Worm (Caenorhabditis elegans) whole organism, L2 larva: ENCODE results near the gene ins-37.

Experiments used
- C34F6.9 ChIP-seq: fragments of 150-350 bp; optimal IDR thresholded peaks from 2 replicates; lab custom pipeline; 2014; ENCODE audit warnings: missing biosample characterization, missing genetic modification characterization
- Y55F3AM.14 ChIP-seq: fragments of 200-800 bp; sonication (Bioruptor generic); optimal IDR thresholded peaks from 2 replicates; lab custom pipeline; 2018; ENCODE audit warnings: mild to moderate bottlenecking, missing genetic modification characterization, missing compliant biosample characterization
- ZK546.5 ChIP-seq: sonication (generic microtip); optimal IDR thresholded peaks from 2 replicates; lab custom pipeline; 2017; ENCODE audit warnings: missing biosample characterization, missing genetic modification characterization
- alr-1 ChIP-seq: fragments of 150-350 bp; optimal IDR thresholded peaks from 2 replicates; lab custom pipeline; 2014; ENCODE audit warnings: missing biosample characterization, missing genetic modification characterization
- aly-2 ChIP-seq: fragments of 150-350 bp; optimal IDR thresholded peaks from 2 replicates; lab custom pipeline; 2014; ENCODE audit warnings: missing biosample characterization, missing genetic modification characterization
- ama-1 ChIP-seq: fragments of 150-350 bp; optimal IDR thresholded peaks from 2 replicates; lab custom pipeline; 2018; ENCODE audit warnings: inconsistent platforms
- blmp-1 ChIP-seq: sonication (generic microtip); optimal IDR thresholded peaks from 2 replicates; lab custom pipeline; 2017; ENCODE audit warnings: missing genetic modification characterization, mild to moderate bottlenecking, missing compliant biosample characterization, antibody characterized with exemption, moderate library complexity; ENCODE audit not compliant: insufficient read depth
- ceh-16 ChIP-seq: fragments of 150-350 bp; optimal IDR thresholded peaks from 2 replicates; lab custom pipeline; 2014; ENCODE audit warnings: missing biosample characterization, missing genetic modification characterization
- ceh-82 ChIP-seq: fragments of 150-350 bp; optimal IDR thresholded peaks from 2 replicates; lab custom pipeline; 2014; ENCODE audit warnings: missing biosample characterization, missing genetic modification characterization
- crh-2 ChIP-seq: sonication (generic microtip); optimal IDR thresholded peaks from 2 replicates; lab custom pipeline; 2017; ENCODE audit warnings: missing biosample characterization, missing genetic modification characterization
- dmd-4 ChIP-seq: sonication (generic microtip); optimal IDR thresholded peaks from 2 replicates; lab custom pipeline; 2017; ENCODE audit warnings: missing biosample characterization, missing genetic modification characterization
- egl-27 ChIP-seq: sonication (generic microtip); optimal IDR thresholded peaks from 3 replicates; lab custom pipeline; 2017; ENCODE audit warnings: missing biosample characterization, missing genetic modification reagents, missing genetic modification characterization
- elt-1 ChIP-seq: fragments of 150-350 bp; optimal IDR thresholded peaks from 2 replicates; lab custom pipeline; 2014; ENCODE audit warnings: missing biosample characterization, missing genetic modification characterization
- fos-1 ChIP-seq: fragments of 150-350 bp; optimal IDR thresholded peaks from 2 replicates; lab custom pipeline; 2014; ENCODE audit warnings: missing biosample characterization, missing genetic modification characterization
- gmeb-1 ChIP-seq: fragments of 150-350 bp; optimal IDR thresholded peaks from 2 replicates; lab custom pipeline; 2014; ENCODE audit warnings: missing biosample characterization, missing genetic modification characterization
- lin-11 ChIP-seq: fragments of 150-350 bp; sonication (generic microtip); optimal IDR thresholded peaks from 2 replicates; lab custom pipeline; 2014; ENCODE audit warnings: missing biosample characterization, missing genetic modification characterization, inconsistent platforms, mixed read lengths
- lin-39 ChIP-seq: fragments of 150-350 bp; optimal IDR thresholded peaks from 2 replicates; lab custom pipeline; 2014; ENCODE audit warnings: missing biosample characterization, missing genetic modification reagents, missing genetic modification characterization
- lsy-2 ChIP-seq, 2 experiments: fragments of 150-350 bp in 1 of 2; sonication (generic microtip) in 1 of 2; optimal IDR thresholded peaks; 2 replicates each; lab custom pipeline; 2014 to 2017; ENCODE audit warnings: missing biosample characterization in 2 of 2, missing genetic modification characterization in 2 of 2
- mbf-1 ChIP-seq: sonication (generic microtip); optimal IDR thresholded peaks from 2 replicates; lab custom pipeline; 2017; ENCODE audit warnings: missing biosample characterization, missing genetic modification characterization
- mdl-1 ChIP-seq, 2 experiments: fragments of 150-350 bp in 1 of 2; sonication (generic microtip) in 1 of 2; optimal IDR thresholded peaks; 2 replicates each; lab custom pipeline; 2017; ENCODE audit warnings: missing biosample characterization in 2 of 2, missing genetic modification characterization in 2 of 2
- nhr-10 ChIP-seq: sonication (generic microtip); optimal IDR thresholded peaks from 2 replicates; lab custom pipeline; 2017; ENCODE audit warnings: missing biosample characterization, missing genetic modification characterization
- nhr-11 ChIP-seq: fragments of 150-350 bp; optimal IDR thresholded peaks from 2 replicates; lab custom pipeline; 2014; ENCODE audit warnings: missing biosample characterization, missing genetic modification characterization
- nhr-129 ChIP-seq: fragments of 150-350 bp; optimal IDR thresholded peaks from 2 replicates; lab custom pipeline; 2014; ENCODE audit warnings: missing biosample characterization, missing genetic modification characterization
- nhr-21 ChIP-seq: fragments of 150-350 bp; optimal IDR thresholded peaks from 2 replicates; lab custom pipeline; 2014; ENCODE audit warnings: missing biosample characterization, missing genetic modification characterization
- nhr-23 ChIP-seq: fragments of 150-350 bp; optimal IDR thresholded peaks from 2 replicates; lab custom pipeline; 2014; ENCODE audit warnings: missing biosample characterization, missing genetic modification reagents, missing genetic modification characterization
- nhr-237 ChIP-seq: fragments of 150-350 bp; optimal IDR thresholded peaks from 2 replicates; lab custom pipeline; 2014; ENCODE audit warnings: missing biosample characterization, missing genetic modification characterization
- nhr-25 ChIP-seq: fragments of 150-350 bp; sonication (generic microtip); optimal IDR thresholded peaks from 3 replicates; lab custom pipeline; 2014; ENCODE audit warnings: missing biosample characterization, missing genetic modification characterization
- nhr-6 ChIP-seq: fragments of 150-350 bp; optimal IDR thresholded peaks from 2 replicates; lab custom pipeline; 2014; ENCODE audit warnings: missing biosample characterization, missing genetic modification characterization
- nhr-77 ChIP-seq: fragments of 150-350 bp; optimal IDR thresholded peaks from 2 replicates; lab custom pipeline; 2014; ENCODE audit warnings: missing biosample characterization, missing genetic modification characterization
- peb-1 ChIP-seq: fragments of 150-350 bp; optimal IDR thresholded peaks from 2 replicates; lab custom pipeline; 2014; ENCODE audit warnings: missing biosample characterization, missing genetic modification characterization
- sem-4 ChIP-seq: fragments of 150-350 bp; optimal IDR thresholded peaks from 2 replicates; lab custom pipeline; 2014; ENCODE audit warnings: missing biosample characterization, missing genetic modification reagents, missing genetic modification characterization
- sma-9 ChIP-seq, 2 experiments: fragments of 150-350 bp in 1 of 2; sonication (generic microtip) in 1 of 2; optimal IDR thresholded peaks; 2 replicates each; lab custom pipeline; 2014 to 2016; ENCODE audit warnings: missing genetic modification characterization in 2 of 2, mild to moderate bottlenecking in 1 of 2, missing biosample characterization in 1 of 2, missing compliant biosample characterization in 1 of 2, missing genetic modification reagents in 1 of 2, moderate library complexity in 1 of 2
- unc-39 ChIP-seq: fragments of 150-350 bp; optimal IDR thresholded peaks from 2 replicates; lab custom pipeline; 2014; ENCODE audit warnings: missing biosample characterization, missing genetic modification characterization
- unc-55 ChIP-seq: fragments of 150-350 bp; sonication (generic microtip); optimal IDR thresholded peaks from 3 replicates; lab custom pipeline; 2014; ENCODE audit warnings: missing biosample characterization, missing genetic modification reagents, missing genetic modification characterization
- zag-1 ChIP-seq: fragments of 150-350 bp; optimal IDR thresholded peaks from 2 replicates; lab custom pipeline; 2014; ENCODE audit warnings: missing biosample characterization, missing genetic modification characterization

ins-37 gene

ce11 chrII:13872191-13872889 lies 36.4 kb upstream of the ins-37 start, which contains the start of the genes cup-14 and ndub-8 (continued):
- TF ChIP-seq lin-11 (tag; lab: Kevin White, UChicago): peak; percentile 91
- TF ChIP-seq egl-27 (tag; lab: Kevin White, UChicago): peak; percentile 36
- peak; percentile 99 to 100 for TF ChIP-seq lsy-2 (tag; optimal IDR thresholded peaks at IDR 0.05; lab: Kevin White, UChicago)
- TF ChIP-seq unc-55 (GFP tag; lab: Kevin White, UChicago): peak; percentile 98
- peak; percentile 61 for TF ChIP-seq nhr-129
- TF ChIP-seq nhr-11: no peak
- TF ChIP-seq nhr-21: peak; percentile 79
- no peak for TF ChIP-seq aly-2 (tag; lab: Kevin White, UChicago)
- TF ChIP-seq nhr-10 (tag; lab: Kevin White, UChicago): no peak
- TF ChIP-seq sma-9 (GFP tag; optimal IDR thresholded peaks at IDR 0.05; lab: Kevin White, UChicago): no peak
- no peak for TF ChIP-seq sma-9 (tag; optimal IDR thresholded peaks at IDR 0.05; lab: Kevin White, UChicago)
- TF ChIP-seq ama-1: peak; percentile 28
- TF ChIP-seq mbf-1 (tag; lab: Kevin White, UChicago): no peak
- peak; percentile 90 for TF ChIP-seq gmeb-1 (tag; lab: Kevin White, UChicago)
- no peak for TF ChIP-seq nhr-23 (tag; lab: Kevin White, UChicago)
- peak; percentile 58 for TF ChIP-seq nhr-6 (tag; lab: Kevin White, UChicago)
- TF ChIP-seq Y55F3AM.14 (GFP tag; lab: Kevin White, UChicago): peak; percentile 41
- no peak for TF ChIP-seq alr-1 (tag; lab: Kevin White, UChicago)
- peak; percentile 12 for TF ChIP-seq nhr-237 (tag; lab: Kevin White, UChicago)
- peak; percentile 68 for TF ChIP-seq nhr-77
- TF ChIP-seq nhr-25 (tag; lab: Kevin White, UChicago): peak; percentile 88
- TF ChIP-seq lin-39 (tag; lab: Kevin White, UChicago): no peak
- TF ChIP-seq unc-39 (tag; lab: Kevin White, UChicago): no peak
- TF ChIP-seq crh-2 (tag; lab: Kevin White, UChicago): peak; percentile 86
- TF ChIP-seq, all 48 proteins: peak for 31

ce11 chrII:13862453-13862852 lies 26.5 kb upstream of the ins-37 start:
- no peak for TF ChIP-seq dmd-4 (tag; lab: Kevin White, UChicago)
- TF ChIP-seq fos-1: peak; percentile 37

- TF ChIP-seq crh-2 (tag; lab: Kevin White, UChicago): peak; percentile 24
- no peak for TF ChIP-seq C34F6.9 (tag; lab: Kevin White, UChicago)
- no peak for TF ChIP-seq aly-2 (tag; lab: Kevin White, UChicago)
- peak; percentile 86 for TF ChIP-seq fos-1
- no peak for TF ChIP-seq peb-1 (tag; lab: Kevin White, UChicago)
Observed at ce11 chrII:13860900-13861299, 25.0 kb upstream of the ins-37 start.

ce11 chrII:13859847-13860246 lies 23.9 kb upstream of the ins-37 start:
- TF ChIP-seq ZK546.5 (tag; lab: Kevin White, UChicago): no peak
- TF ChIP-seq nhr-77: no peak
- peak; percentile 57 for TF ChIP-seq fos-1
- no peak for TF ChIP-seq ceh-82
- no peak for TF ChIP-seq sma-9 (GFP tag; optimal IDR thresholded peaks at IDR 0.05; lab: Kevin White, UChicago)
- TF ChIP-seq sma-9 (tag; optimal IDR thresholded peaks at IDR 0.05; lab: Kevin White, UChicago): no peak

- TF ChIP-seq nhr-6 (tag; lab: Kevin White, UChicago) (no peak), lin-11 (tag; lab: Kevin White, UChicago) (no peak), unc-39 (tag; lab: Kevin White, UChicago) (no peak), zag-1 (no peak), dmd-4 (tag; lab: Kevin White, UChicago) (no peak), lsy-2 (tag; optimal IDR thresholded peaks at IDR 0.05; lab: Kevin White, UChicago) (no peak), sem-4 (tag; lab: Kevin White, UChicago) (no peak), blmp-1 (no peak), ceh-16 (tag; lab: Kevin White, UChicago) (no peak), mdl-1 (tag; optimal IDR thresholded peaks at IDR 0.05; lab: Kevin White, UChicago) (no peak), elt-1 (tag; lab: Kevin White, UChicago) (no peak), nhr-10 (tag; lab: Kevin White, UChicago) (no peak)
- TF ChIP-seq, all 48 proteins: peak for 0
Observed at ce11 chrII:13858352-13858751, 22.4 kb upstream of the ins-37 start.
